Worm (Caenorhabditis elegans) whole organism, mixed stage, embryonic: ENCODE data around the gene chc-1.

Source experiments
- bed-3 ChIP-seq: fragments of 200-800 bp; sonication (Bioruptor generic); optimal IDR thresholded peaks from 3 replicates; lab custom pipeline; 2018; ENCODE audit warnings: mild to moderate bottlenecking, missing genetic modification characterization, moderate library complexity, missing compliant biosample characterization
- blmp-1 ChIP-seq: fragments of 150-350 bp; optimal IDR thresholded peaks from 2 replicates; lab custom pipeline; 2014; ENCODE audit warnings: missing biosample characterization, missing genetic modification characterization
- ceh-43 ChIP-seq: fragments of 200-800 bp; sonication (Bioruptor generic); optimal IDR thresholded peaks from 2 replicates; lab custom pipeline; 2018; ENCODE audit warnings: mild to moderate bottlenecking, missing genetic modification characterization, moderate library complexity, missing compliant biosample characterization
- hlh-1 ChIP-seq: fragments of 150-350 bp; optimal IDR thresholded peaks from 2 replicates; lab custom pipeline; 2014; ENCODE audit warnings: missing biosample characterization, missing genetic modification reagents, missing genetic modification characterization
- lin-13 ChIP-seq: fragments of 150-350 bp; optimal IDR thresholded peaks from 2 replicates; lab custom pipeline; 2014; ENCODE audit warnings: missing biosample characterization, missing genetic modification characterization
- lsy-2 ChIP-seq: fragments of 150-350 bp; optimal IDR thresholded peaks from 2 replicates; lab custom pipeline; 2014; ENCODE audit warnings: missing biosample characterization, missing genetic modification characterization
- sptf-1 ChIP-seq: sonication (generic microtip); optimal IDR thresholded peaks from 2 replicates; lab custom pipeline; 2017; ENCODE audit warnings: mild to moderate bottlenecking, missing genetic modification characterization, moderate library complexity, missing compliant biosample characterization
- unc-39 ChIP-seq: fragments of 150-350 bp; optimal IDR thresholded peaks from 2 replicates; lab custom pipeline; 2014; ENCODE audit warnings: missing biosample characterization, missing genetic modification characterization
- unc-62 ChIP-seq: fragments of 150-350 bp; optimal IDR thresholded peaks from 2 replicates; lab custom pipeline; 2014; ENCODE audit warnings: missing biosample characterization, missing genetic modification reagents, missing genetic modification characterization
- ztf-11 ChIP-seq: fragments of 150-350 bp; optimal IDR thresholded peaks from 2 replicates; lab custom pipeline; 2014; ENCODE audit warnings: missing biosample characterization, missing genetic modification characterization

DNA sequence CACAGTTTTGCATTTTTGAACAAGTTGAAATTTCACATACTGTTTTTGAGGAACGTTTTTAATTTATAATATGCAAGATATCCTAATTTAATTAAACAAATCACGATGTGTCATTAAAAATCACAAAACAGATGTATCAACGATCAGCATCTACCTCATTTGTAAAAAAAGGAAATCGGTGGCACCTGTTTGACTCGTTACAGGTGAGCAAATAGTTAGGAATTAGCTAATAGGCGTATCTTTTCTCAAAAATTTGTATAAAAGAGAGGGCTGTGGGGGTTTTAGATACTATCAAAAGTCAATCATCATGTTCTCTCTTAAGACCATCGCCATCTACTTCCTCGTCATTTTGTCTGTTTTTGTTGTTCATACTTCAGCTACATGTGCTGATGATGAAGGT lies 4.6 kb upstream of the chc-1 start, which contains the start of gene T20G5.8:
- TF ChIP-seq ceh-43 (GFP tag; lab: Kevin White, UChicago) (no peak), lsy-2 (tag; lab: Kevin White, UChicago) (no peak), unc-39 (tag; lab: Kevin White, UChicago) (no peak), blmp-1 (tag; lab: Kevin White, UChicago) (no peak), hlh-1 (no peak), sptf-1 (tag; lab: Kevin White, UChicago) (no peak), lin-13 (tag; lab: Kevin White, UChicago) (no peak), unc-62 (GFP tag; lab: Kevin White, UChicago) (no peak), bed-3 (no peak), ztf-11 (tag; lab: Kevin White, UChicago) (no peak)
